Fruit fly (Drosophila melanogaster): Measurements from ENCODE around the gene CG7878.

dm6 chr3R:8109782-8110181 lies 12.7 kb upstream of the CG7878 start:
- TF ChIP-seq Pif1B (GFP tag; optimal IDR thresholded peaks at IDR 0.05) = no peak
- TF ChIP-seq CG10348 (GFP tag; IDR thresholded peaks at IDR 0.05) = no peak
- TF ChIP-seq CG13204 (GFP tag; optimal IDR thresholded peaks at IDR 0.05) = no peak
- no peak for TF ChIP-seq D1 (tag; optimal IDR thresholded peaks at IDR 0.05)
- TF ChIP-seq CG32121 (GFP tag; IDR thresholded peaks at IDR 0.05) = no peak
- no peak for TF ChIP-seq CG15710 (tag; optimal IDR thresholded peaks at IDR 0.05)
- TF ChIP-seq EcR (GFP tag; optimal IDR thresholded peaks at IDR 0.05) = no peak
- no peak for TF ChIP-seq Pif1A (GFP tag; optimal IDR thresholded peaks at IDR 0.05)
- no peak for TF ChIP-seq fd96Ca (GFP tag; IDR thresholded peaks at IDR 0.05)
- no peak for TF ChIP-seq Ets98B (GFP tag; IDR thresholded peaks at IDR 0.05)
- TF ChIP-seq CG17806 (tag; optimal IDR thresholded peaks at IDR 0.05) = no peak
